Fruit fly (Drosophila melanogaster) whole organism: ENCODE results near the gene Mzt1.

Source experiments
- CG8478 ChIP-seq: fragments of >200 bp; optimal IDR thresholded peaks from 2 replicates; lab custom pipeline; 2018; ENCODE audit warnings: inconsistent platforms
- Dll ChIP-seq: fragments of >200 bp; optimal IDR thresholded peaks from 2 replicates; lab custom pipeline; 2017
- EcR ChIP-seq, 2 experiments: fragments of >200 bp; optimal IDR thresholded peaks; 2 replicates each; lab custom pipeline; 2017; ENCODE audit warnings: missing biosample characterization in 2 of 2, missing genetic modification characterization in 2 of 2, missing genetic modification reagents in 2 of 2
- psq ChIP-seq: fragments of >200 bp; optimal IDR thresholded peaks from 2 replicates; lab custom pipeline; 2017

DNA sequence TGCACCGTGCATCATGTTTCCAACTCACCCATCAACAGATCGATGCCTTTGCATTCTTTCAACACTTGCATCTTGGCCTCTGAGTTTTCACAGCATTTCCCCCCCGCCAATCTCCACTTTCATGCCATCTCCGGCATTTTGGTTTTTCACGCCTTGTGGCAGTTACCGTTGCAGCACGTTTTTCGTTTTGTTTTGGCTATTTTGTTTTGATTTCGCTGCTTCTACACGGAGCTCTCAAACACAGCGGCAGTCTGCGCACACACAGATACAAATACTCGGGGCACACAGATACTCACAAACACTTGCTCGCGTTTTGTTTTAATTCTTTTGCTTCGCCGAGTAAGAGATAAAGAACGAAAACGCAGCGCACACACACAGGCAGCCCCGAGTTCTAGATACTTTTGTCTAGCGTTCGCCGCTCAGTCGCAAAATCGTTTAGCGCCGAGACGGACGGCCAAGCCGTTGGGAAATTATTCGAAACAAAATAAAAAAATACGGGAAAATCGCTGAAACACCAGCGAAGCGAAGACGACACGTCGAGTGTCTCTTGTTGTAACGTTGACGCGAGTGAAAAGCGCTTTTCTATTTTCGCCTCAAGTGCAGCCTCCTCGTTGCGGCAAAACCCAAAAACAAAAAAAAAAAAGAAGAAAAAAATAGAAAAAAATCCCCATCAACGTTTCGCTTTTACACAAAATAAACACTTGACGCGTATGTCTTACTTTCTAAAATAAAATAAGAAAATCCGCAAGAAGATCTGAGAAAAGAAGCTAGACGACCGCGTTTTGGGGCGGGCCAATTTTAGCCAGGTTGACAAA is 39.6 kb downstream of the Mzt1 start:
- TF ChIP-seq EcR (GFP tag; optimal IDR thresholded peaks at IDR 0.05; lab: Kevin White, UChicago): no peak
- no peak for TF ChIP-seq Dll (lab: Kevin White, UChicago)
- no peak for TF ChIP-seq psq (lab: Kevin White, UChicago)
- TF ChIP-seq CG8478 (lab: Kevin White, UChicago): no peak
